ENCODE assay signal across 4 fruit fly cellular contexts in genomic region chr2L:15886187-15886586, dm6.
TF ChIP-seq lines count a peak whose summit lies in the region.

No protein-coding gene starts in this region.

- TF ChIP-seq CTCF in whole organism, embryonic (GFP tag; optimal IDR thresholded peaks at IDR 0.05; lab: Kevin White, UChicago): no peak

TF ChIP-seq in whole organism, embryonic, 481 proteins besides CTCF, POLR2A, EP300 and RAD21 (continues in another document):
- no peak for TF ChIP-seq CG12236 (GFP tag; optimal IDR thresholded peaks at IDR 0.05; lab: Kevin White, UChicago)
- TF ChIP-seq CG12155 (GFP tag; optimal IDR thresholded peaks at IDR 0.05; lab: Kevin White, UChicago): no peak
- TF ChIP-seq sens (GFP tag; lab: Kevin White, UChicago): peak; percentile 77
- no peak for TF ChIP-seq fd64A (GFP tag; optimal IDR thresholded peaks at IDR 0.05; lab: Kevin White, UChicago)
- TF ChIP-seq CG3065 (GFP tag; optimal IDR thresholded peaks at IDR 0.05; lab: Kevin White, UChicago): no peak
- TF ChIP-seq al (GFP tag; IDR thresholded peaks at IDR 0.05; lab: Robert Waterston, UW): no peak
- TF ChIP-seq Ssrp (tag; optimal IDR thresholded peaks at IDR 0.05; lab: Kevin White, UChicago): no peak
- peak; percentile 8 for TF ChIP-seq Ets65A (GFP tag; lab: Kevin White, UChicago)
- TF ChIP-seq ara (GFP tag; IDR thresholded peaks at IDR 0.05; lab: Robert Waterston, UW): peak; percentile 41; the same call in 1 of the 2 replicates
- no peak for TF ChIP-seq pnt (GFP tag; optimal IDR thresholded peaks at IDR 0.05; lab: Kevin White, UChicago)
- no peak for TF ChIP-seq stc (GFP tag; IDR thresholded peaks at IDR 0.05; lab: Robert Waterston, UW)
- no peak for TF ChIP-seq CG17612 (GFP tag; IDR thresholded peaks at IDR 0.05; lab: Robert Waterston, UW)
- TF ChIP-seq CG12071 (GFP tag; optimal IDR thresholded peaks at IDR 0.05; lab: Kevin White, UChicago): no peak
- no peak for TF ChIP-seq peb (GFP tag; IDR thresholded peaks at IDR 0.05; lab: Robert Waterston, UW)
- no peak for TF ChIP-seq ssp (GFP tag; IDR thresholded peaks at IDR 0.05; lab: Robert Waterston, UW)
- no peak for TF ChIP-seq CG8359 (GFP tag; optimal IDR thresholded peaks at IDR 0.05; lab: Kevin White, UChicago; ENCODE audit: borderline replicate concordance)
- no peak for TF ChIP-seq cato (GFP tag; optimal IDR thresholded peaks at IDR 0.05; lab: Kevin White, UChicago; ENCODE audit: borderline replicate concordance)
- 0 out of 2 replicates have a peak, but pooled peaks have one; percentile 14 for TF ChIP-seq sisA (GFP tag; IDR thresholded peaks at IDR 0.05; lab: Robert Waterston, UW)
- no peak for TF ChIP-seq phol (tag; optimal IDR thresholded peaks at IDR 0.05; lab: Kevin White, UChicago)
- no peak for TF ChIP-seq CG9727 (GFP tag; optimal IDR thresholded peaks at IDR 0.05; lab: Kevin White, UChicago)
- TF ChIP-seq dysf (GFP tag; IDR thresholded peaks at IDR 0.05; lab: Robert Waterston, UW): no peak
- TF ChIP-seq slp2 (GFP tag; optimal IDR thresholded peaks at IDR 0.05; lab: Kevin White, UChicago): no peak
- 0 out of 2 replicates have a peak, but pooled peaks have one; percentile 13 for TF ChIP-seq CG6689 (GFP tag; IDR thresholded peaks at IDR 0.05; lab: Robert Waterston, UW)

TF ChIP-seq in whole organism, prepupa, 60 proteins besides CTCF, POLR2A, EP300 and RAD21 (continues in another document):
- TF ChIP-seq Blimp-1 (GFP tag; optimal IDR thresholded peaks at IDR 0.05; lab: Kevin White, UChicago): no peak
- TF ChIP-seq CG34406 (GFP tag; optimal IDR thresholded peaks at IDR 0.05; lab: Kevin White, UChicago): peak; percentile 6
- peak; percentile 16 for TF ChIP-seq Ets21C (GFP tag; optimal IDR thresholded peaks at IDR 0.05; lab: Kevin White, UChicago)
- no peak for TF ChIP-seq Lpt (GFP tag; optimal IDR thresholded peaks at IDR 0.05; lab: Kevin White, UChicago)
- TF ChIP-seq dac (GFP tag; optimal IDR thresholded peaks at IDR 0.05; lab: Kevin White, UChicago): no peak
- TF ChIP-seq CG9139 (GFP tag; optimal IDR thresholded peaks at IDR 0.05; lab: Kevin White, UChicago): no peak
- no peak for TF ChIP-seq CG3919 (GFP tag; optimal IDR thresholded peaks at IDR 0.05; lab: Kevin White, UChicago)
- no peak for TF ChIP-seq fkh (GFP tag; optimal IDR thresholded peaks at IDR 0.05; lab: Kevin White, UChicago)
- TF ChIP-seq achi (GFP tag; optimal IDR thresholded peaks at IDR 0.05; lab: Kevin White, UChicago): peak; percentile 41
- peak; percentile 39 for TF ChIP-seq Met (GFP tag; optimal IDR thresholded peaks at IDR 0.05; lab: Kevin White, UChicago)
- no peak for TF ChIP-seq Hr38 (GFP tag; optimal IDR thresholded peaks at IDR 0.05; lab: Kevin White, UChicago)
- peak; percentile 44; the same call in 1 of the 3 replicates for TF ChIP-seq eg (GFP tag; IDR thresholded peaks at IDR 0.05; lab: Robert Waterston, UW)
- TF ChIP-seq Sox14 (GFP tag; optimal IDR thresholded peaks at IDR 0.05; lab: Kevin White, UChicago): peak; percentile 16
- TF ChIP-seq CG8119 (GFP tag; IDR thresholded peaks at IDR 0.05; lab: Robert Waterston, UW): no peak
- TF ChIP-seq pdm3 (GFP tag; optimal IDR thresholded peaks at IDR 0.05; lab: Kevin White, UChicago): peak; percentile 57
- peak; percentile 9 for TF ChIP-seq CG8632 (GFP tag; optimal IDR thresholded peaks at IDR 0.05; lab: Kevin White, UChicago)
- TF ChIP-seq CG11762 (GFP tag; optimal IDR thresholded peaks at IDR 0.05; lab: Kevin White, UChicago; ENCODE audit: insufficient read depth): no peak
- TF ChIP-seq CG10631 (GFP tag; optimal IDR thresholded peaks at IDR 0.05; lab: Kevin White, UChicago): peak; percentile 49
- TF ChIP-seq Sox102F (GFP tag; optimal IDR thresholded peaks at IDR 0.05; lab: Kevin White, UChicago): peak; percentile 42
- no peak for TF ChIP-seq fd85E (GFP tag; optimal IDR thresholded peaks at IDR 0.05; lab: Kevin White, UChicago)
- TF ChIP-seq CG32006 (GFP tag; optimal IDR thresholded peaks at IDR 0.05; lab: Kevin White, UChicago): peak; percentile 40
- no peak for TF ChIP-seq dsx (GFP tag; optimal IDR thresholded peaks at IDR 0.05; lab: Kevin White, UChicago; ENCODE audit: poor library complexity, severe bottlenecking)
- peak; percentile 34 for TF ChIP-seq acj6 (GFP tag; optimal IDR thresholded peaks at IDR 0.05; lab: Kevin White, UChicago)

TF ChIP-seq in whole organism, pupa, 21 proteins besides CTCF, POLR2A, EP300 and RAD21:
- no peak for TF ChIP-seq CG13204 (GFP tag; optimal IDR thresholded peaks at IDR 0.05; lab: Kevin White, UChicago)
- TF ChIP-seq Pif1A (GFP tag; optimal IDR thresholded peaks at IDR 0.05; lab: Kevin White, UChicago): no peak
- no peak for TF ChIP-seq fd96Ca (GFP tag; IDR thresholded peaks at IDR 0.05; lab: Robert Waterston, UW)
- TF ChIP-seq CG34367 (tag; optimal IDR thresholded peaks at IDR 0.05; lab: Kevin White, UChicago): peak; percentile 48
- TF ChIP-seq EcR (GFP tag; optimal IDR thresholded peaks at IDR 0.05; lab: Kevin White, UChicago): no peak
- TF ChIP-seq CG8159 (tag; optimal IDR thresholded peaks at IDR 0.05; lab: Kevin White, UChicago): peak; percentile 59
- TF ChIP-seq rn (GFP tag; IDR thresholded peaks at IDR 0.05; lab: Robert Waterston, UW): no peak
- TF ChIP-seq CG9948 (tag; optimal IDR thresholded peaks at IDR 0.05; lab: Kevin White, UChicago): no peak
- peak; percentile 16 for TF ChIP-seq Pif1B (GFP tag; optimal IDR thresholded peaks at IDR 0.05; lab: Kevin White, UChicago)
- no peak for TF ChIP-seq CG32121 (GFP tag; IDR thresholded peaks at IDR 0.05; lab: Robert Waterston, UW)
- no peak for TF ChIP-seq CG10348 (GFP tag; IDR thresholded peaks at IDR 0.05; lab: Robert Waterston, UW)
- no peak for TF ChIP-seq CG17806 (tag; optimal IDR thresholded peaks at IDR 0.05; lab: Kevin White, UChicago)
- peak; percentile 38 for TF ChIP-seq CG14655 (GFP tag; optimal IDR thresholded peaks at IDR 0.05; lab: Kevin White, UChicago)
- no peak; the same call in 1 of the 2 replicates for TF ChIP-seq Ets98B (GFP tag; IDR thresholded peaks at IDR 0.05; lab: Robert Waterston, UW)
- TF ChIP-seq Snoo (tag; optimal IDR thresholded peaks at IDR 0.05; lab: Kevin White, UChicago): no peak
- no peak for TF ChIP-seq D1 (tag; optimal IDR thresholded peaks at IDR 0.05; lab: Kevin White, UChicago)
- no peak for TF ChIP-seq gl (tag; optimal IDR thresholded peaks at IDR 0.05; lab: Kevin White, UChicago)
- no peak for TF ChIP-seq CG12605 (GFP tag; IDR thresholded peaks at IDR 0.05; lab: Robert Waterston, UW)
- no peak; the same call in 2 of the 3 replicates for TF ChIP-seq CG4496 (GFP tag; IDR thresholded peaks at IDR 0.05; lab: Robert Waterston, UW)
- no peak for TF ChIP-seq CG8301 (tag; optimal IDR thresholded peaks at IDR 0.05; lab: Kevin White, UChicago)
- TF ChIP-seq CG15710 (tag; optimal IDR thresholded peaks at IDR 0.05; lab: Kevin White, UChicago): no peak

TF ChIP-seq in whole organism, wandering third instar larva, 38 proteins besides CTCF, POLR2A, EP300 and RAD21:
- TF ChIP-seq Hr83 (GFP tag; optimal IDR thresholded peaks at IDR 0.05; lab: Kevin White, UChicago; ENCODE audit: poor library complexity, severe bottlenecking): no peak
- TF ChIP-seq h (GFP tag; optimal IDR thresholded peaks at IDR 0.05; lab: Kevin White, UChicago): peak; percentile 34
- TF ChIP-seq fru (GFP tag; optimal IDR thresholded peaks at IDR 0.05; lab: Kevin White, UChicago): peak; percentile 22
- peak in 1 of 2 experiments; percentile 12 for TF ChIP-seq foxo (GFP tag; optimal IDR thresholded peaks at IDR 0.05; lab: Kevin White, UChicago)

Comparison
In these comparisons a context has a peak if more than half of its experiments do, and no peak if none do; other contexts are left out.
1. Of the 7 proteins assayed by ChIP-seq in both whole organism, embryonic and whole organism, prepupa: peak only in whole organism, embryonic: CG16779; only in whole organism, prepupa: Gug, Hr39 and Sox102F; in both: none; in neither: 3.